Comparison of ENCODE assay signal across 2 fruit fly cellular contexts in the genomic region with DNA sequence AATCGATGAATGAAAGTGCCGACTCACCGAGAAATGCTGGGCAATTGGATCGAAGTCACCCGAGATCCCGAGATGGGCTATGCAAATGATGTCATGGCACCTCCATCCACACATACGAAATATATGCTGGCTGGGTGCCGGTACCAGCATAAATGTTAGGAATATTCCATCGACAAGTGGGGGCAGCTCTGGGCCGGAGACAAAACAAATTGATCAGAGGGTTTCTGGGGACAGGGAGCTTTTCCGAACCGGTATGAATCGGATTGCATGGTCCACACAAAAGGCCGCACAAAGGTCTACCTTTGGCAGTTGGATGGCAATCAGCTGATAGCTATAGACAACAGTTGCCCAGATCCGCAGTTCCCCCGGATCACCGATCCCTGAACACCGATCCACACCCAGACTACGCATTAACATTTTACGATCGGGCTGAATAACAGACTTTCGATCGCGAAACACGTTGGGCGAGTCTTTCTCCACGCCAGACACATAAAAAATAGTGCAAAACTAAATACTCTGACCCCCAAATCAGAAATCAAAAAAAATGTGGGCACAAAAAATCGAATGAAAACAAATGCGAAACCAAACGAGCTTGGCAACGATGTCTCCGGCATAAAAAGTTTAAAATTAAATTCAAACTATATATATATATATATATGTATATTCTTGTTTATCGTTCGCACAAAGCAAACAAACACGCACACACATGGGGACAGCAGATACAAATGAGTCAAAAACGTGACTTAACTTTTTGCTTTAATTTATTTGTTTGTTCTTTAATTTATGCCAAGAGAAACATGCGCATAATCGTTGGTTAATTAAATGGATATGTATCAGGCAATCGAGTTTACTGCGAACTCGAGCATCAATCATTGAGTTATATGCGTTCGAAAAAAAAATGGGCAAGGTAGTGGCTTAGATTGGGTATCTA.
TF ChIP-seq lines count a peak whose summit lies in the region.

No protein-coding gene starts in this region.

TF ChIP-seq in whole organism, embryonic, 481 proteins besides CTCF, POLR2A, EP300 and RAD21 (continued from another document and continues in another):
- TF ChIP-seq CG17912 (GFP tag; optimal IDR thresholded peaks at IDR 0.05; lab: Kevin White, UChicago) (no peak), CG7745 (tag; optimal IDR thresholded peaks at IDR 0.05; lab: Kevin White, UChicago) (no peak), D19A (tag; optimal IDR thresholded peaks at IDR 0.05; lab: Kevin White, UChicago) (no peak), CG7372 (GFP tag; IDR thresholded peaks at IDR 0.05; lab: Robert Waterston, UW) (no peak), CG4282 (GFP tag; optimal IDR thresholded peaks at IDR 0.05; lab: Kevin White, UChicago) (no peak), Pdp1 (GFP tag; optimal IDR thresholded peaks at IDR 0.05; lab: Kevin White, UChicago) (peak in 1 of 2 experiments; percentile 51), salm (tag; optimal IDR thresholded peaks at IDR 0.05; lab: Kevin White, UChicago) (no peak), chinmo (GFP tag; IDR thresholded peaks at IDR 0.05; lab: Robert Waterston, UW; ENCODE audit: partially characterized antibody) (peak; percentile 62; the same call in 1 of the 4 replicates), Dbx (GFP tag; IDR thresholded peaks at IDR 0.05; lab: Robert Waterston, UW) (0 out of 3 replicates have a peak, but pooled peaks have one; percentile 20), CG1832 (GFP tag; optimal IDR thresholded peaks at IDR 0.05; lab: Kevin White, UChicago) (no peak), CG11695 (GFP tag; IDR thresholded peaks at IDR 0.05; lab: Robert Waterston, UW) (no peak), CG30403 (GFP tag; optimal IDR thresholded peaks at IDR 0.05; lab: Kevin White, UChicago) (no peak), CG5953 (GFP tag; IDR thresholded peaks at IDR 0.05; lab: Robert Waterston, UW) (no peak), Ravus (GFP tag; IDR thresholded peaks at IDR 0.05; lab: Robert Waterston, UW) (no peak), mirr (GFP tag; optimal IDR thresholded peaks at IDR 0.05; lab: Kevin White, UChicago) (no peak), CG18476 (GFP tag; optimal IDR thresholded peaks at IDR 0.05; lab: Kevin White, UChicago) (no peak), Gsc (GFP tag; IDR thresholded peaks at IDR 0.05; lab: Robert Waterston, UW) (no peak), Kr (GFP tag; optimal IDR thresholded peaks at IDR 0.05; lab: Kevin White, UChicago) (no peak), lov (optimal IDR thresholded peaks at IDR 0.05; lab: Kevin White, UChicago) (no peak), lov (GFP tag; IDR thresholded peaks at IDR 0.05; lab: Robert Waterston, UW) (peak; percentile 30; the same call in 1 of the 3 replicates), dmrt11E (tag; optimal IDR thresholded peaks at IDR 0.05; lab: Kevin White, UChicago) (no peak), CG32532 (GFP tag; IDR thresholded peaks at IDR 0.05; lab: Robert Waterston, UW) (no peak), CG15696 (tag; optimal IDR thresholded peaks at IDR 0.05; lab: Kevin White, UChicago) (no peak), Stat92E (GFP tag; optimal IDR thresholded peaks at IDR 0.05; lab: Kevin White, UChicago) (no peak), CG6791 (GFP tag; IDR thresholded peaks at IDR 0.05; lab: Robert Waterston, UW; ENCODE audit: partially characterized antibody) (no peak), dm (GFP tag; optimal IDR thresholded peaks at IDR 0.05; lab: Kevin White, UChicago) (no peak), Mad (GFP tag; optimal IDR thresholded peaks at IDR 0.05; lab: Kevin White, UChicago) (no peak), CG14965 (GFP tag; optimal IDR thresholded peaks at IDR 0.05; lab: Kevin White, UChicago; ENCODE audit: borderline replicate concordance) (no peak), Ptx1 (GFP tag; IDR thresholded peaks at IDR 0.05; lab: Robert Waterston, UW) (no peak), CG9817 (tag; optimal IDR thresholded peaks at IDR 0.05; lab: Kevin White, UChicago) (no peak), CG17359 (tag; optimal IDR thresholded peaks at IDR 0.05; lab: Kevin White, UChicago) (no peak), CG1602 (GFP tag; optimal IDR thresholded peaks at IDR 0.05; lab: Kevin White, UChicago) (no peak), stwl (tag; optimal IDR thresholded peaks at IDR 0.05; lab: Kevin White, UChicago) (no peak), HLH54F (GFP tag; optimal IDR thresholded peaks at IDR 0.05; lab: Kevin White, UChicago) (no peak), CG8290 (GFP tag; optimal IDR thresholded peaks at IDR 0.05; lab: Kevin White, UChicago) (no peak), CG8290 (tag; optimal IDR thresholded peaks at IDR 0.05; lab: Kevin White, UChicago) (peak in 1 of 2 experiments; percentile 15), CG10267 (tag; optimal IDR thresholded peaks at IDR 0.05; lab: Kevin White, UChicago) (no peak), pros (GFP tag; optimal IDR thresholded peaks at IDR 0.05; lab: Kevin White, UChicago) (no peak), CG34376 (GFP tag; optimal IDR thresholded peaks at IDR 0.05; lab: Kevin White, UChicago) (peak; percentile 2), jumu (GFP tag; optimal IDR thresholded peaks at IDR 0.05; lab: Kevin White, UChicago) (no peak), ash1 (GFP tag; optimal IDR thresholded peaks at IDR 0.05; lab: Kevin White, UChicago) (no peak), cwo (GFP tag; optimal IDR thresholded peaks at IDR 0.05; lab: Kevin White, UChicago) (peak; percentile 89), CG11085 (GFP tag; IDR thresholded peaks at IDR 0.05; lab: Robert Waterston, UW) (no peak), CG6854 (GFP tag; optimal IDR thresholded peaks at IDR 0.05; lab: Kevin White, UChicago) (no peak), Med (GFP tag; lab: Kevin White, UChicago) (peak; percentile 0), pho (GFP tag; optimal IDR thresholded peaks at IDR 0.05; lab: Kevin White, UChicago) (no peak), CG2875 (GFP tag; optimal IDR thresholded peaks at IDR 0.05; lab: Kevin White, UChicago) (no peak), ham (GFP tag; IDR thresholded peaks at IDR 0.05; lab: Robert Waterston, UW) (no peak), sqz (GFP tag; optimal IDR thresholded peaks at IDR 0.05; lab: Kevin White, UChicago) (peak; percentile 6), CG17802 (tag; optimal IDR thresholded peaks at IDR 0.05; lab: Kevin White, UChicago) (no peak), odd (GFP tag; optimal IDR thresholded peaks at IDR 0.05; lab: Kevin White, UChicago) (no peak), CG1529 (GFP tag; optimal IDR thresholded peaks at IDR 0.05; lab: Kevin White, UChicago) (no peak), Rfx (GFP tag; IDR thresholded peaks at IDR 0.05; lab: Robert Waterston, UW) (peak; percentile 26; the same call in 1 of the 2 replicates), Fer2 (tag; optimal IDR thresholded peaks at IDR 0.05; lab: Kevin White, UChicago) (no peak), gce (GFP tag; IDR thresholded peaks at IDR 0.05; lab: Robert Waterston, UW) (no peak), Oaz (GFP tag; IDR thresholded peaks at IDR 0.05; lab: Robert Waterston, UW) (no peak), CG1233 (GFP tag; optimal IDR thresholded peaks at IDR 0.05; lab: Kevin White, UChicago) (no peak), CG10565 (GFP tag; optimal IDR thresholded peaks at IDR 0.05; lab: Kevin White, UChicago) (no peak), Hr78 (GFP tag; optimal IDR thresholded peaks at IDR 0.05; lab: Kevin White, UChicago) (peak in 1 of 2 experiments; percentile 21), inv (GFP tag; IDR thresholded peaks at IDR 0.05; lab: Robert Waterston, UW; ENCODE audit: partially characterized antibody) (no peak), CG14014 (GFP tag; IDR thresholded peaks at IDR 0.05; lab: Robert Waterston, UW) (no peak), tgo (GFP tag; IDR thresholded peaks at IDR 0.05; lab: Robert Waterston, UW) (no peak)

TF ChIP-seq in whole organism, prepupa, 60 proteins besides CTCF, POLR2A, EP300 and RAD21 (continued from another document):
- TF ChIP-seq Hr39 (GFP tag; optimal IDR thresholded peaks at IDR 0.05; lab: Kevin White, UChicago) (no peak), Met (GFP tag; optimal IDR thresholded peaks at IDR 0.05; lab: Kevin White, UChicago) (no peak)
